Fruit fly (Drosophila melanogaster): ENCODE measurements around the gene CG17919.

Gene CG17919

DNA sequence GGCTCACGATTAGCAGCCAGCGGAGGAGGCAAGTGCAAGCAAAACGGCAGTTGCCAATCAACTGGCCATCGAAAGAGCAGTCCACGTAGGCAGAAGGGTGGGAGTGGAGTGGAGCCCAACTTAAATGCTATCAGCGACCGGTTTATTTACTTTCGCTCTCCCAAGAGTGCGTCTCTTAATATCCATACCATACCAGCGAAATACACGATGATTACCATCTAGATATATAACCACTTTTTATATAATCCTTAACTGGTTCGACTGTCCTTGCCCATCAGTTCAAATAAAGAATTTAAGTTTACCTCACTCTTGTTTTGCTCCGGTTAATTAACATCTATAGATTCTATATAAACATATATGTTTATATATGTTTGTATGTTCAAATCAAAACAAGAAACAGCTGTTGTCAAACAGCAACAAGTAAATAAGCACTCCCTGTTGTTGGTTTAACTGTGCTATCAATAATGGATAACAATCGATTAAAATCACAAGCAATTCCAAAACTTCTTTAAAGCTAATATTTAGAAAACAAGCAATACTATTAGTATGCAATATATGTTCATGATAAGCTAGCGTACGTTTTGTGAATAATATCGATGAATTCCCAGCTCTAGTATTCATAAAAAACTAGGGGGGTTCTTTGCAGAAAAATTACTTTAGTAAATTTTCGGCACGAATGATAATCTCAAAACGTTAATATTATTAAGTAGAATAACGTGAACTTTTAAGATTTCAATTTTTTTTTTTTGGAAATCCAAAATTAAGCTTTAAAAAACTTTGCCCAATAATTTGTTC, 29.9 kb downstream of the CG17919 start (continued):
- TF ChIP-seq wdn (GFP tag; IDR thresholded peaks at IDR 0.05) (peak; percentile 45; the same call in 1 of the 2 replicates), D (optimal IDR thresholded peaks at IDR 0.05) (no peak), D (GFP tag; optimal IDR thresholded peaks at IDR 0.05) (no peak), CG17385 (GFP tag; optimal IDR thresholded peaks at IDR 0.05) (peak; percentile 44), CG12155 (GFP tag; optimal IDR thresholded peaks at IDR 0.05) (peak; percentile 14), cg (GFP tag; optimal IDR thresholded peaks at IDR 0.05) (no peak), Dbx (GFP tag; IDR thresholded peaks at IDR 0.05) (peak; percentile 63; the same call in 2 of the 3 replicates), seq (GFP tag; IDR thresholded peaks at IDR 0.05) (peak; percentile 52; the same call in 1 of the 2 replicates), ato (GFP tag; IDR thresholded peaks at IDR 0.05; ENCODE audit: partially characterized antibody) (no peak), salm (tag; optimal IDR thresholded peaks at IDR 0.05) (no peak), Oaz (GFP tag; IDR thresholded peaks at IDR 0.05) (no peak), Bteb2 (GFP tag; optimal IDR thresholded peaks at IDR 0.05) (peak; percentile 24), sens-2 (GFP tag; IDR thresholded peaks at IDR 0.05) (no peak), CG12391 (tag; optimal IDR thresholded peaks at IDR 0.05) (peak; percentile 54), kni (GFP tag; optimal IDR thresholded peaks at IDR 0.05) (peak; percentile 23), ci (GFP tag; IDR thresholded peaks at IDR 0.05) (peak; percentile 57; the same call in 1 of the 3 replicates), h (optimal IDR thresholded peaks at IDR 0.05) (no peak), dimm (GFP tag; IDR thresholded peaks at IDR 0.05) (no peak), BEAF-32 (GFP tag; optimal IDR thresholded peaks at IDR 0.05) (peak; percentile 46), trh (GFP tag; optimal IDR thresholded peaks at IDR 0.05) (peak; percentile 56), CG13287 (GFP tag; IDR thresholded peaks at IDR 0.05; ENCODE audit: partially characterized antibody) (peak; percentile 49), PHDP (tag; optimal IDR thresholded peaks at IDR 0.05) (peak; percentile 75), CG8290 (GFP tag; optimal IDR thresholded peaks at IDR 0.05) (no peak), CG8290 (tag; optimal IDR thresholded peaks at IDR 0.05) (peak in 1 of 2 experiments; percentile 87), CG10147 (GFP tag; optimal IDR thresholded peaks at IDR 0.05) (peak; percentile 60), lilli (GFP tag; optimal IDR thresholded peaks at IDR 0.05) (peak; percentile 52), CG4404 (GFP tag; IDR thresholded peaks at IDR 0.05) (no peak), sisA (GFP tag; IDR thresholded peaks at IDR 0.05) (no peak), tll (GFP tag; optimal IDR thresholded peaks at IDR 0.05) (no peak), knrl (GFP tag; IDR thresholded peaks at IDR 0.05; ENCODE audit: partially characterized antibody) (no peak), CG2202 (tag; optimal IDR thresholded peaks at IDR 0.05) (peak; percentile 22), Tbp (GFP tag; optimal IDR thresholded peaks at IDR 0.05) (no peak), ase (GFP tag; IDR thresholded peaks at IDR 0.05) (no peak), CG11723 (GFP tag; optimal IDR thresholded peaks at IDR 0.05) (no peak), phol (tag; optimal IDR thresholded peaks at IDR 0.05) (peak; percentile 22), rib (GFP tag; IDR thresholded peaks at IDR 0.05) (no peak), Trl (optimal IDR thresholded peaks at IDR 0.05) (no peak), Trl (GFP tag; optimal IDR thresholded peaks at IDR 0.05) (peak; percentile 57), wor (GFP tag; IDR thresholded peaks at IDR 0.05) (no peak), usp (GFP tag; optimal IDR thresholded peaks at IDR 0.05) (no peak), Camta (GFP tag; optimal IDR thresholded peaks at IDR 0.05) (peak; percentile 16), dmrt11E (tag; optimal IDR thresholded peaks at IDR 0.05) (no peak), Xbp1 (GFP tag; optimal IDR thresholded peaks at IDR 0.05) (peak; percentile 30), gem (tag; optimal IDR thresholded peaks at IDR 0.05) (peak; percentile 68), inv (GFP tag; IDR thresholded peaks at IDR 0.05; ENCODE audit: partially characterized antibody) (no peak), tna (GFP tag; IDR thresholded peaks at IDR 0.05; ENCODE audit: partially characterized antibody) (no peak), CG8944 (GFP tag; optimal IDR thresholded peaks at IDR 0.05) (no peak), tx (GFP tag; optimal IDR thresholded peaks at IDR 0.05) (peak; percentile 6), Taf1 (GFP tag; IDR thresholded peaks at IDR 0.05) (peak; percentile 19; the same call in 1 of the 2 replicates), CG3281 (GFP tag; optimal IDR thresholded peaks at IDR 0.05) (peak; percentile 63)

Data from whole organism, embryonic.